Fruit fly (Drosophila melanogaster) whole organism, pupa: ENCODE results near the gene CG15422.

ENCODE experiments used
- CG10348 ChIP-seq: fragments of 200-800 bp; sonication (Bioruptor generic); IDR thresholded peaks from 2 replicates; pipeline ENCODE4 v1.3.6; 2022; ENCODE audit warnings: missing biosample characterization, missing genetic modification characterization
- CG12605 ChIP-seq: fragments of 200-800 bp; sonication (Bioruptor generic); IDR thresholded peaks from 2 replicates; pipeline ENCODE4 v1.3.6; 2022; ENCODE audit warnings: missing biosample characterization, missing genetic modification characterization
- CG13204 ChIP-seq: fragments of 200-800 bp; sonication (Bioruptor generic); optimal IDR thresholded peaks from 2 replicates; lab custom pipeline; 2018; ENCODE audit warnings: missing biosample characterization, mild to moderate bottlenecking, missing genetic modification characterization, moderate library complexity
- CG14655 ChIP-seq: fragments of 200-800 bp; sonication (Bioruptor generic); optimal IDR thresholded peaks from 3 replicates; lab custom pipeline; 2017; ENCODE audit warnings: mild to moderate bottlenecking, missing biosample characterization, missing genetic modification reagents, missing genetic modification characterization
- CG15710 ChIP-seq: fragments of 200-800 bp; sonication (Bioruptor generic); optimal IDR thresholded peaks from 2 replicates; lab custom pipeline; 2018; ENCODE audit warnings: missing biosample characterization, mild to moderate bottlenecking, missing genetic modification characterization, moderate library complexity
- CG17806 ChIP-seq: fragments of 200-800 bp; sonication (Bioruptor generic); optimal IDR thresholded peaks from 2 replicates; lab custom pipeline; 2018; ENCODE audit warnings: missing biosample characterization, mild to moderate bottlenecking, missing genetic modification characterization, moderate library complexity
- CG32121 ChIP-seq: fragments of 200-800 bp; sonication (Bioruptor generic); IDR thresholded peaks from 2 replicates; pipeline ENCODE4 v1.3.6; 2022; ENCODE audit warnings: missing biosample characterization, missing genetic modification characterization
- CG34367 ChIP-seq: fragments of 200-800 bp; sonication (Bioruptor generic); optimal IDR thresholded peaks from 2 replicates; lab custom pipeline; 2018; ENCODE audit warnings: missing biosample characterization, mild to moderate bottlenecking, missing genetic modification characterization
- CG4496 ChIP-seq: fragments of 200-800 bp; sonication (Bioruptor generic); IDR thresholded peaks from 3 replicates; pipeline ENCODE4 v1.3.6; 2022; ENCODE audit warnings: missing biosample characterization, missing genetic modification characterization
- CG8159 ChIP-seq: fragments of 200-800 bp; sonication (Bioruptor generic); optimal IDR thresholded peaks from 3 replicates; lab custom pipeline; 2018; ENCODE audit warnings: missing biosample characterization, mild to moderate bottlenecking, missing genetic modification characterization, moderate library complexity
- CG8301 ChIP-seq: fragments of 200-800 bp; sonication (Bioruptor generic); optimal IDR thresholded peaks from 2 replicates; lab custom pipeline; 2018; ENCODE audit warnings: missing biosample characterization, mild to moderate bottlenecking, missing genetic modification characterization
- CG9948 ChIP-seq: fragments of 200-800 bp; sonication (Bioruptor generic); optimal IDR thresholded peaks from 2 replicates; lab custom pipeline; 2018; ENCODE audit warnings: missing biosample characterization, mild to moderate bottlenecking, missing genetic modification characterization, moderate library complexity
- D1 ChIP-seq: fragments of 200-800 bp; sonication (Bioruptor generic); optimal IDR thresholded peaks from 2 replicates; lab custom pipeline; 2018; ENCODE audit warnings: missing biosample characterization, mild to moderate bottlenecking, missing genetic modification characterization, moderate library complexity
- EcR ChIP-seq: fragments of 200-800 bp; sonication (Bioruptor generic); optimal IDR thresholded peaks from 3 replicates; lab custom pipeline; 2019; ENCODE audit warnings: missing biosample characterization, missing genetic modification characterization, mild to moderate bottlenecking, moderate library complexity, missing genetic modification reagents
- Ets98B ChIP-seq: fragments of 200-800 bp; sonication (Bioruptor generic); IDR thresholded peaks from 2 replicates; pipeline ENCODE4 v1.3.6; 2022; ENCODE audit warnings: missing biosample characterization, missing genetic modification characterization
- Pif1A ChIP-seq: fragments of 200-800 bp; sonication (Bioruptor generic); optimal IDR thresholded peaks from 3 replicates; lab custom pipeline; 2016; ENCODE audit warnings: missing biosample characterization, missing genetic modification characterization
- Pif1B ChIP-seq: fragments of 200-800 bp; sonication (Bioruptor generic); optimal IDR thresholded peaks from 3 replicates; lab custom pipeline; 2016; ENCODE audit warnings: missing biosample characterization, missing genetic modification characterization
- Snoo ChIP-seq: fragments of 200-800 bp; sonication (Bioruptor generic); optimal IDR thresholded peaks from 3 replicates; lab custom pipeline; 2017; ENCODE audit warnings: missing biosample characterization, mild to moderate bottlenecking, missing genetic modification characterization, inconsistent platforms
- fd96Ca ChIP-seq: fragments of 200-800 bp; sonication (Bioruptor generic); IDR thresholded peaks from 3 replicates; pipeline ENCODE4 v1.3.6; 2022; ENCODE audit warnings: missing biosample characterization, missing genetic modification characterization
- gl ChIP-seq: fragments of 200-800 bp; sonication (Bioruptor generic); optimal IDR thresholded peaks from 2 replicates; lab custom pipeline; 2018; ENCODE audit warnings: missing biosample characterization, mild to moderate bottlenecking, missing genetic modification characterization
- rn ChIP-seq: fragments of 200-800 bp; sonication (Bioruptor generic); IDR thresholded peaks from 2 replicates; pipeline ENCODE4 v1.3.6; 2022; ENCODE audit warnings: missing biosample characterization, missing genetic modification characterization

Gene CG15422

dm6 chr2L:4028026-4028425 lies 23.2 kb downstream of the CG15422 start:
- TF ChIP-seq CG8159 (tag; lab: Kevin White, UChicago) = peak; percentile 49
- TF ChIP-seq fd96Ca = peak; percentile 66
- peak; percentile 39 for TF ChIP-seq CG8301 (tag; lab: Kevin White, UChicago)
- TF ChIP-seq CG15710 (tag; lab: Kevin White, UChicago) = peak; percentile 64
- TF ChIP-seq Ets98B = peak; percentile 16
- peak; percentile 68 for TF ChIP-seq CG4496
- peak; percentile 53 for TF ChIP-seq CG34367 (tag; lab: Kevin White, UChicago)
- no peak for TF ChIP-seq Pif1A
- TF ChIP-seq CG14655 (GFP tag; lab: Kevin White, UChicago) = peak; percentile 61
- 0 out of 2 replicates have a peak, but pooled peaks have one; percentile 21 for TF ChIP-seq rn (GFP tag; lab: Robert Waterston, UW)
- TF ChIP-seq CG17806 (tag; lab: Kevin White, UChicago) = peak; percentile 64
- TF ChIP-seq EcR = peak; percentile 69
- no peak for TF ChIP-seq CG10348 (GFP tag; lab: Robert Waterston, UW)
- no peak for TF ChIP-seq Snoo (tag; lab: Kevin White, UChicago)
- TF ChIP-seq CG9948 (tag; lab: Kevin White, UChicago) = peak; percentile 68
- peak; percentile 24 for TF ChIP-seq gl (tag; lab: Kevin White, UChicago)
- TF ChIP-seq Pif1B (GFP tag; lab: Kevin White, UChicago) = peak; percentile 7
- no peak for TF ChIP-seq CG13204 (GFP tag; lab: Kevin White, UChicago)
- peak; percentile 20 for TF ChIP-seq D1 (tag; lab: Kevin White, UChicago)

DNA sequence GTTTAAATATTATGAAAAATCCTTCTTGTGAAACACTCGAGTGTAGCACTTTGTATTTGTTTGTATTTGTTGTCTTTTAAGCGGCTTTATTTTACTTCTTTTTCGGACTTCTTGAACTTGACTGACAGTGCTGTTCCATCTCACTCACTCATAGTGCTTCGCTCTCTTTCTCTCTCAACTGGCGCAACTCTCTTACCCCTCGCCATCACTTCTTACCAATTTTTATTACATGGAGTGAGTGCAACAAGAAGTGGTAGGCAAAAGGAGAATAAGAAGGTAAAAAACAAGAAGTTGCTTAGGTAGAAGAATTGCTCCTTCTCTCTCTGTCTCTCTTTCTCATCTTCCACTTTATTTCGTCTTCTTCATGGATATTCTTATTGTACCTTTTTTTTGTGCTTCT lies 23.9 kb downstream of the CG15422 start:
- no peak for TF ChIP-seq fd96Ca
- no peak for TF ChIP-seq gl (tag; lab: Kevin White, UChicago)
- TF ChIP-seq CG9948 (tag; lab: Kevin White, UChicago) = no peak
- peak; percentile 28 for TF ChIP-seq EcR
- TF ChIP-seq D1 (tag; lab: Kevin White, UChicago) = no peak
- TF ChIP-seq CG8159 (tag; lab: Kevin White, UChicago) = no peak
- no peak for TF ChIP-seq CG10348 (GFP tag; lab: Robert Waterston, UW)
- no peak for TF ChIP-seq Pif1A
- TF ChIP-seq CG13204 (GFP tag; lab: Kevin White, UChicago) = peak; percentile 11
- peak; percentile 8 for TF ChIP-seq CG15710 (tag; lab: Kevin White, UChicago)
- TF ChIP-seq CG14655 (GFP tag; lab: Kevin White, UChicago) = no peak
- no peak for TF ChIP-seq Snoo (tag; lab: Kevin White, UChicago)
- no peak for TF ChIP-seq Ets98B
- no peak for TF ChIP-seq CG4496
- no peak for TF ChIP-seq CG34367 (tag; lab: Kevin White, UChicago)
- TF ChIP-seq, all 21 proteins: peak for 3

DNA sequence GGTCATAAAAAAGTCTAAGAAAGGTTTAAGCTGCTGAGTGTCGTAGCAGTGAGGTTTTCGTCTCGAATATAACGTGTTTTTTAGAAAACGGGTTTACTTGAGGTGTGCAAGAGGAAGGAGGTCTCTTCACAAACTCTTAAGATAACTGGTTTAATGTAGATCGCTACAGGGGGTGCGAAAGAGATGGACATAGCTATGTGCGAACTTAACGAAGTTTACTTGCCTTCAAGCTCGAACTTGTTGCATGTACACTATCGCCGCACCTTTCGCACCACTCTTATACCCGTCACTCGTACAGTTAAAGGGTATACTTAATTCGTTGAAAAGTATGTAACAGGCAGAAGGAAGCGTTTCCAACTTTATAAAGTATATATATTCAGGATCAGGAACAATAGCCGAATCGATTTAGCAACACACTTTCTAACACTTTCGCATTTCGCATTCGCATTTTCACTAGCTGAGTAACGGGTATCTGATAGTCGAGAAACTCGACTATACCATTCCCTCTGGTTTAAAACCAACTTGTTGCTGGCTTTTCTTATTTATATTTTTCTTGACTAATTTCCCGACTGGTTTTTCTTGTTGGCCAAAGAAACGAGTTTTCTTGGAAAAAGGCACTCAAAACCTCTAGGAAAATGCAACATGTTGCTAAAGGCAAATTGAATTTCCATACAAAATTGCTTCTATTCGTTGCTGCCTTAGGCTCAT lies 25.6 kb downstream of the CG15422 start:
- TF ChIP-seq D1 (tag; lab: Kevin White, UChicago) (peak; percentile 50), CG8301 (tag; lab: Kevin White, UChicago) (peak; percentile 97), CG15710 (tag; lab: Kevin White, UChicago) (peak; percentile 61), Pif1B (GFP tag; lab: Kevin White, UChicago) (peak; percentile 85), CG13204 (GFP tag; lab: Kevin White, UChicago) (no peak), CG17806 (tag; lab: Kevin White, UChicago) (peak; percentile 71), CG8159 (tag; lab: Kevin White, UChicago) (peak; percentile 59), CG34367 (tag; lab: Kevin White, UChicago) (peak; percentile 48), rn (GFP tag; lab: Robert Waterston, UW) (peak; percentile 96), CG4496 (peak; percentile 99), CG9948 (tag; lab: Kevin White, UChicago) (peak; percentile 69), Snoo (tag; lab: Kevin White, UChicago) (peak; percentile 10), CG12605 (GFP tag; lab: Robert Waterston, UW) (peak; percentile 92), gl (tag; lab: Kevin White, UChicago) (peak; percentile 24), Pif1A (peak; percentile 90), fd96Ca (peak; percentile 99), EcR (no peak), Ets98B (peak; percentile 98), CG32121 (peak; percentile 98), CG10348 (GFP tag; lab: Robert Waterston, UW) (peak; percentile 90), CG14655 (GFP tag; lab: Kevin White, UChicago) (peak; percentile 97)

- TF ChIP-seq gl (tag; lab: Kevin White, UChicago) = peak; percentile 52
- no peak for TF ChIP-seq CG13204 (GFP tag; lab: Kevin White, UChicago)
- TF ChIP-seq Ets98B = no peak; the same call in 1 of the 2 replicates
- TF ChIP-seq CG9948 (tag; lab: Kevin White, UChicago) = no peak
- TF ChIP-seq CG17806 (tag; lab: Kevin White, UChicago) = no peak
- peak; percentile 3 for TF ChIP-seq D1 (tag; lab: Kevin White, UChicago)
- TF ChIP-seq CG12605 (GFP tag; lab: Robert Waterston, UW) = 0 out of 2 replicates have a peak, but pooled peaks have one; percentile 13
- TF ChIP-seq CG10348 (GFP tag; lab: Robert Waterston, UW) = no peak
- peak; percentile 24 for TF ChIP-seq EcR
- TF ChIP-seq CG32121 = no peak
- peak; percentile 2 for TF ChIP-seq CG14655 (GFP tag; lab: Kevin White, UChicago)
- no peak for TF ChIP-seq Pif1A
- no peak for TF ChIP-seq CG8301 (tag; lab: Kevin White, UChicago)
- no peak for TF ChIP-seq Pif1B (GFP tag; lab: Kevin White, UChicago)
- TF ChIP-seq fd96Ca = no peak
- TF ChIP-seq CG15710 (tag; lab: Kevin White, UChicago) = no peak
- peak; percentile 11 for TF ChIP-seq CG8159 (tag; lab: Kevin White, UChicago)
- no peak for TF ChIP-seq CG4496
- no peak for TF ChIP-seq rn (GFP tag; lab: Robert Waterston, UW)
- TF ChIP-seq Snoo (tag; lab: Kevin White, UChicago) = no peak
- no peak for TF ChIP-seq CG34367 (tag; lab: Kevin White, UChicago)
Observed at dm6 chr2L:4031203-4032096, 26.7 kb downstream of the CG15422 start, which contains the start of gene ed. TSS of gene ed (plus strand) at chr2L:4031377.
